Fruit fly (Drosophila melanogaster): ENCODE measurements around the gene RpL34a.

DNA sequence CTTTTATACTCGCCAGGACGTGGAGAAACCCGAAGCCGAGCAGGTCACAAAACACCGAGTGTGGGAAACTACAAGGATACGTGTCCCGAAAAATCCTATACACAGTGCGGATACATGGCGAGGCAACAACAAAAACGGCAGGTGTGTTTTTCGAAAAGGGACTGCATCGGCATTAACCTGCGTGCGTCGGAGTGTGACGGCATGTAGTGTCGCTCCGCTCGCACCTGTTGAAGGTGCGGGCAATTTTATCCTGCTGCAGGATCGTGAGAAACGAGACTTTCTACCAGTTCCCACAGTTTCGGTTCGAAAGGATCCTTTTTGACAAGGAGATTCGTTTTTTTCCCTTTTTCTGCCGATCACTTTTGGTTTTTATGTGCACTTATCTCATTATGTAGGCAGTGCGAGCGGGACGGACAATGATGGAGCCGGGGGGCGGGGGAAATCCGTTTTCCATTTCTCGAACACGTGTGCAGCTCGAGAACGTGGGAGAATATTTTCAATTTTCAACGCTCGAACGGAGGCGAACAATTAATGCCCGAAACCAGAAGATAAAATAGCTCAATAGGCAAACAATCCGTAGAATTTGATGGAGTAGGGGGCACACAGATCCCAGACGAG, 34.4 kb downstream of the RpL34a start:
- no peak for TF ChIP-seq luna (GFP tag; optimal IDR thresholded peaks at IDR 0.05)
- no peak for TF ChIP-seq Drgx (GFP tag; IDR thresholded peaks at IDR 0.05)
- no peak for TF ChIP-seq CG16813 (GFP tag; IDR thresholded peaks at IDR 0.05; ENCODE audit: partially characterized antibody)
- no peak for TF ChIP-seq CG17802 (tag; optimal IDR thresholded peaks at IDR 0.05)
- TF ChIP-seq CHES-1-like (GFP tag; optimal IDR thresholded peaks at IDR 0.05): no peak
- TF ChIP-seq CG17328 (GFP tag; IDR thresholded peaks at IDR 0.05): no peak
- no peak for TF ChIP-seq klu (GFP tag; IDR thresholded peaks at IDR 0.05)
- no peak for TF ChIP-seq CG14014 (GFP tag; IDR thresholded peaks at IDR 0.05)
